Worm (Caenorhabditis elegans) whole organism, mixed stage, embryonic: ENCODE data around the gene pqn-32.

ENCODE experiments used
- M03D4.4 ChIP-seq: sonication (generic microtip); optimal IDR thresholded peaks from 2 replicates; lab custom pipeline; 2017; ENCODE audit warnings: mild to moderate bottlenecking, missing genetic modification characterization, missing compliant biosample characterization
- bed-3 ChIP-seq: fragments of 200-800 bp; sonication (Bioruptor generic); optimal IDR thresholded peaks from 3 replicates; lab custom pipeline; 2018; ENCODE audit warnings: mild to moderate bottlenecking, missing genetic modification characterization, moderate library complexity, missing compliant biosample characterization
- blmp-1 ChIP-seq: fragments of 150-350 bp; optimal IDR thresholded peaks from 2 replicates; lab custom pipeline; 2014; ENCODE audit warnings: missing biosample characterization, missing genetic modification characterization
- ceh-39 ChIP-seq: fragments of 150-350 bp; optimal IDR thresholded peaks from 2 replicates; lab custom pipeline; 2014; ENCODE audit warnings: missing biosample characterization, missing genetic modification characterization
- ceh-43 ChIP-seq: fragments of 200-800 bp; sonication (Bioruptor generic); optimal IDR thresholded peaks from 2 replicates; lab custom pipeline; 2018; ENCODE audit warnings: mild to moderate bottlenecking, missing genetic modification characterization, moderate library complexity, missing compliant biosample characterization
- ceh-83 ChIP-seq: fragments of 200-800 bp; sonication (Bioruptor generic); optimal IDR thresholded peaks from 2 replicates; lab custom pipeline; 2018; ENCODE audit warnings: mild to moderate bottlenecking, missing genetic modification characterization, missing compliant biosample characterization
- ces-1 ChIP-seq: fragments of 150-350 bp; optimal IDR thresholded peaks from 2 replicates; lab custom pipeline; 2014; ENCODE audit warnings: missing biosample characterization, missing genetic modification reagents, missing genetic modification characterization
- cnd-1 ChIP-seq: fragments of 200-800 bp; sonication (Bioruptor generic); optimal IDR thresholded peaks from 2 replicates; lab custom pipeline; 2018; ENCODE audit warnings: mild to moderate bottlenecking, missing genetic modification characterization, missing compliant biosample characterization
- drap-1 ChIP-seq: fragments of 200-800 bp; sonication (Bioruptor generic); optimal IDR thresholded peaks from 3 replicates; lab custom pipeline; 2018; ENCODE audit warnings: mild to moderate bottlenecking, missing genetic modification characterization, missing compliant biosample characterization
- elt-1 ChIP-seq: sonication (generic microtip); optimal IDR thresholded peaks from 2 replicates; lab custom pipeline; 2017; ENCODE audit warnings: missing genetic modification characterization, mild to moderate bottlenecking, missing compliant biosample characterization, antibody characterized with exemption, moderate library complexity, borderline replicate concordance; ENCODE audit not compliant: insufficient read depth
- flh-1 ChIP-seq: fragments of 200-800 bp; sonication (Bioruptor generic); optimal IDR thresholded peaks from 2 replicates; lab custom pipeline; 2018; ENCODE audit warnings: mild to moderate bottlenecking, missing genetic modification characterization, moderate library complexity, missing compliant biosample characterization
- ham-2 ChIP-seq: fragments of 200-800 bp; sonication (Bioruptor generic); optimal IDR thresholded peaks from 2 replicates; lab custom pipeline; 2018; ENCODE audit warnings: mild to moderate bottlenecking, missing genetic modification characterization, missing compliant biosample characterization
- hlh-1 ChIP-seq: fragments of 150-350 bp; optimal IDR thresholded peaks from 2 replicates; lab custom pipeline; 2014; ENCODE audit warnings: missing biosample characterization, missing genetic modification reagents, missing genetic modification characterization
- lin-13 ChIP-seq: fragments of 150-350 bp; optimal IDR thresholded peaks from 2 replicates; lab custom pipeline; 2014; ENCODE audit warnings: missing biosample characterization, missing genetic modification characterization
- lin-32 ChIP-seq: fragments of 200-800 bp; sonication (Bioruptor generic); optimal IDR thresholded peaks from 2 replicates; lab custom pipeline; 2018; ENCODE audit warnings: mild to moderate bottlenecking, missing genetic modification characterization, missing compliant biosample characterization
- lsy-2 ChIP-seq: fragments of 150-350 bp; optimal IDR thresholded peaks from 2 replicates; lab custom pipeline; 2014; ENCODE audit warnings: missing biosample characterization, missing genetic modification characterization
- mab-5 ChIP-seq: fragments of 150-350 bp; optimal IDR thresholded peaks from 2 replicates; lab custom pipeline; 2014; ENCODE audit warnings: missing biosample characterization, missing genetic modification characterization
- mep-1 ChIP-seq: fragments of 150-350 bp; optimal IDR thresholded peaks from 2 replicates; lab custom pipeline; 2017; ENCODE audit warnings: missing biosample characterization, missing genetic modification reagents, missing genetic modification characterization, inconsistent platforms
- mls-2 ChIP-seq: sonication (generic microtip); optimal IDR thresholded peaks from 2 replicates; lab custom pipeline; 2016; ENCODE audit warnings: mild to moderate bottlenecking, missing genetic modification characterization, moderate library complexity, missing compliant biosample characterization
- nhr-12 ChIP-seq: fragments of 150-350 bp; optimal IDR thresholded peaks from 2 replicates; lab custom pipeline; 2014; ENCODE audit warnings: missing biosample characterization, missing genetic modification characterization
- nhr-237 ChIP-seq: fragments of 150-350 bp; optimal IDR thresholded peaks from 2 replicates; lab custom pipeline; 2014; ENCODE audit warnings: missing biosample characterization, missing genetic modification characterization
- nhr-28 ChIP-seq: fragments of 150-350 bp; optimal IDR thresholded peaks from 2 replicates; lab custom pipeline; 2014; ENCODE audit warnings: missing biosample characterization, missing genetic modification characterization
- nhr-76 ChIP-seq: sonication (generic microtip); optimal IDR thresholded peaks from 2 replicates; lab custom pipeline; 2017; ENCODE audit warnings: missing biosample characterization, missing genetic modification characterization
- sem-2 ChIP-seq: fragments of 200-800 bp; sonication (Bioruptor generic); optimal IDR thresholded peaks from 2 replicates; lab custom pipeline; 2018; ENCODE audit warnings: mild to moderate bottlenecking, missing genetic modification characterization, missing compliant biosample characterization
- snpc-4 ChIP-seq: fragments of 150-350 bp; optimal IDR thresholded peaks from 2 replicates; lab custom pipeline; 2014; ENCODE audit warnings: missing biosample characterization, missing genetic modification characterization
- sptf-1 ChIP-seq: sonication (generic microtip); optimal IDR thresholded peaks from 2 replicates; lab custom pipeline; 2017; ENCODE audit warnings: mild to moderate bottlenecking, missing genetic modification characterization, moderate library complexity, missing compliant biosample characterization
- tbx-8 ChIP-seq: fragments of 200-800 bp; sonication (Bioruptor generic); optimal IDR thresholded peaks from 2 replicates; lab custom pipeline; 2018; ENCODE audit warnings: mild to moderate bottlenecking, missing genetic modification characterization, moderate library complexity, missing compliant biosample characterization
- unc-120 ChIP-seq: sonication (generic microtip); optimal IDR thresholded peaks from 2 replicates; lab custom pipeline; 2017; ENCODE audit warnings: missing genetic modification characterization, missing compliant biosample characterization; ENCODE audit not compliant: poor library complexity, severe bottlenecking
- unc-39 ChIP-seq: fragments of 150-350 bp; optimal IDR thresholded peaks from 2 replicates; lab custom pipeline; 2014; ENCODE audit warnings: missing biosample characterization, missing genetic modification characterization
- zip-8 ChIP-seq: fragments of 150-350 bp; optimal IDR thresholded peaks from 2 replicates; lab custom pipeline; 2014; ENCODE audit warnings: missing biosample characterization, missing genetic modification characterization
- ztf-11 ChIP-seq: fragments of 150-350 bp; optimal IDR thresholded peaks from 2 replicates; lab custom pipeline; 2014; ENCODE audit warnings: missing biosample characterization, missing genetic modification characterization

Gene pqn-32

DNA sequence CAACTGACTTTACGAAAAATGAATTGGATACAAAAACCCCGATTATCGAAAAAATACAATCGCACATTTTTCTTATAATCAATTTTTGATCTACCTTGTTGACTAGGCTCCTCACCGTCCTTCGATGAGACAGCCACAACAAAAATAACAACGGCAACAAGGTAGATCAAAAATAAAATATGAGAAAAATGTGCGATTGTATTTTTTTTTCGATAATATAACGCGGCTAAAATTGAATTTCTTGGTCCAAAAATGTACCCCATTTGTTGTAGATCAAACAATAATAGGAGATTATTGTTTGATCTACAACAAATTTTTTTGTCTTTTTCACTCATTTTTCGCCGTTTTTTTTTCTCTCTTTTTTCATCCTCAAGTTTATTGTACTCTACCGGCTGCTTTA lies 22.8 kb downstream of the pqn-32 start:
- no peak for TF ChIP-seq ham-2
- no peak for TF ChIP-seq ces-1
- TF ChIP-seq snpc-4 (tag; lab: Kevin White, UChicago), result no peak
- TF ChIP-seq tbx-8 (GFP tag; lab: Kevin White, UChicago), result no peak
- no peak for TF ChIP-seq elt-1 (tag; lab: Kevin White, UChicago)
- TF ChIP-seq lsy-2, result no peak
- TF ChIP-seq unc-120, result no peak
- TF ChIP-seq nhr-12 (tag; lab: Kevin White, UChicago), result no peak
- no peak for TF ChIP-seq nhr-76 (tag; lab: Kevin White, UChicago)
- no peak for TF ChIP-seq lin-32 (GFP tag; lab: Kevin White, UChicago)
- no peak for TF ChIP-seq mls-2
- TF ChIP-seq cnd-1 (tag; lab: Kevin White, UChicago), result no peak
- TF ChIP-seq sem-2 (GFP tag; lab: Kevin White, UChicago), result no peak
- TF ChIP-seq M03D4.4, result no peak
- TF ChIP-seq mab-5, result no peak

DNA sequence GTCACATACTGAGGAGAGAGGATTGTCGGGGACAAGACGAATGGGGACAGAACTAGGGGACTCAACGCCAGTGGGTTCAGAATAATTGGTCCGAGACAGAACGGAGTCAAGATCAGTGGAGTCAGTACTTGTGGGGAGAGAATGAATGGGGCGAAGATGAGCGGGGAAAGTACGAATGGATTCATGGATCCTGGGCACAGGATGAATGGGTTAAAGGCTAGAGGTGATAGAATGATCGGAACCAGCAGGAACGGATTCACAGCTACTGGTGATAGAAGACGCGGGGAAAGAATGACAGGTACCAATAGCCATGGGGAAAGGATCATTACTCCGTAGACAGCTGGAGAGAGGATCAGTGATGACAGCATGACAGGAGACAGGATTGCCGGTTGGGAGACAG lies 31.8 kb downstream of the pqn-32 start:
- TF ChIP-seq ceh-39 (tag; lab: Kevin White, UChicago) (no peak), flh-1 (GFP tag; lab: Kevin White, UChicago) (no peak), zip-8 (tag; lab: Kevin White, UChicago) (no peak), nhr-76 (tag; lab: Kevin White, UChicago) (no peak), ztf-11 (tag; lab: Kevin White, UChicago) (no peak), mep-1 (no peak), elt-1 (tag; lab: Kevin White, UChicago) (no peak), sem-2 (GFP tag; lab: Kevin White, UChicago) (no peak), ceh-43 (GFP tag; lab: Kevin White, UChicago) (no peak), unc-120 (no peak), unc-39 (tag; lab: Kevin White, UChicago) (no peak), ceh-83 (no peak), lsy-2 (no peak), bed-3 (GFP tag; lab: Kevin White, UChicago) (no peak), ces-1 (no peak), tbx-8 (GFP tag; lab: Kevin White, UChicago) (no peak), lin-32 (GFP tag; lab: Kevin White, UChicago) (no peak), sptf-1 (no peak), drap-1 (GFP tag; lab: Kevin White, UChicago) (no peak), mab-5 (no peak)

DNA sequence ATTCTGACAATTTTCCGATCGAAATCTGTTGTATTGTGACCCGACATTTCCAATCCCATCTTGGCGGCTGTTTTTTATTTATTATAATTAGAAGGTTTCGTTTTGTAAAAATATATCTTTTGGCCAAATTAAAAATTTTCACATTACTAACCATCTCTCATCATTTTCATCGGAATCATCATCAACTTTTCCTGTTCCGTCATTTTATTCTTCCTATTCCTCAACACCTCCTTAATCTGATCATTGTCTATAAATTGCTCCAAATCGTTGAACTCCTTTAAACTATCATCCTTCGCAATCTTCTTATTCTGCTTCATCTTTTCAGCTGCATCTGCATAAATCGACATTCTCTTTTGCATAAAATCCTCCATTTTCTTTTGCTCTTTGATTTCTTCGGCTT lies 34.6 kb downstream of the pqn-32 start:
- TF ChIP-seq snpc-4 (tag; lab: Kevin White, UChicago) (no peak), ceh-43 (GFP tag; lab: Kevin White, UChicago) (no peak), lin-13 (tag; lab: Kevin White, UChicago) (no peak), unc-39 (tag; lab: Kevin White, UChicago) (no peak), cnd-1 (tag; lab: Kevin White, UChicago) (no peak), nhr-76 (tag; lab: Kevin White, UChicago) (no peak), bed-3 (GFP tag; lab: Kevin White, UChicago) (no peak), nhr-237 (tag; lab: Kevin White, UChicago) (no peak), nhr-28 (tag; lab: Kevin White, UChicago) (no peak), tbx-8 (GFP tag; lab: Kevin White, UChicago) (no peak), M03D4.4 (no peak), sem-2 (GFP tag; lab: Kevin White, UChicago) (no peak), zip-8 (tag; lab: Kevin White, UChicago) (no peak), ztf-11 (tag; lab: Kevin White, UChicago) (no peak), ceh-83 (no peak), ceh-39 (tag; lab: Kevin White, UChicago) (no peak), flh-1 (GFP tag; lab: Kevin White, UChicago) (no peak), hlh-1 (tag; lab: Kevin White, UChicago) (no peak), ham-2 (no peak)

DNA sequence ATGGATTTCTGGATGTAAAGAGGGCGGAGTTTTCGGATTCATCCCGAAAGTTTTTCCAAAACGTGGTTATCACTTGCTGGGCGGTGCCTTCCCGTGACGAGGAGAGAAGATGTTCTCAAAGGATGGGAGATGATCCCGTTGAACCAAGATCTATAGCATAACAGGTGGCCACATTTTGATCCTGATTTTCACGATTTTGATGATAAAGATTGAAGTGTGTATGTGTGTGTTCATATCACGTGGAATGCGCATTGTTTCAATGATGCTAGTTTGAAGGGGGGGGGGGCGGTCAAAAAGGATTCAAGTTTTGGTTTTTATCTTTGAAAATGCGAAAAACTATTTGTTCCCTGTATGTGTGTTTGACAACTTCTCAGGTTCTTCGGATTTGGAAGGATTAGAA lies 37.4 kb downstream of the pqn-32 start, which contains the start of gene mltn-1:
TSS of gene mltn-1 (minus strand) at position 22 of the 400 bp plus-strand sequence.
- TF ChIP-seq lin-13 (tag; lab: Kevin White, UChicago) (no peak), blmp-1 (tag; lab: Kevin White, UChicago) (no peak), snpc-4 (tag; lab: Kevin White, UChicago) (no peak), ceh-39 (tag; lab: Kevin White, UChicago) (no peak), nhr-28 (tag; lab: Kevin White, UChicago) (no peak), zip-8 (tag; lab: Kevin White, UChicago) (no peak), ztf-11 (tag; lab: Kevin White, UChicago) (no peak), unc-120 (no peak), mab-5 (no peak), lsy-2 (no peak), tbx-8 (GFP tag; lab: Kevin White, UChicago) (no peak), bed-3 (GFP tag; lab: Kevin White, UChicago) (no peak), ham-2 (no peak), sptf-1 (no peak)
